Worm (Caenorhabditis elegans): ENCODE data around the gene pck-1.

ce11 chrIII:15224-15822 lies 50.7 kb downstream of the pck-1 start, which contains the start of gene H10E21.1:
- TF ChIP-seq unc-62 (GFP tag; optimal IDR thresholded peaks at IDR 0.05) (no peak), nhr-10 (tag; optimal IDR thresholded peaks at IDR 0.05) (no peak), unc-39 (tag; optimal IDR thresholded peaks at IDR 0.05) (no peak), snpc-4 (tag; optimal IDR thresholded peaks at IDR 0.05) (no peak), crh-2 (tag; optimal IDR thresholded peaks at IDR 0.05) (peak; percentile 60), nhr-77 (tag; optimal IDR thresholded peaks at IDR 0.05) (no peak), lin-39 (tag; optimal IDR thresholded peaks at IDR 0.05) (no peak), unc-55 (GFP tag; optimal IDR thresholded peaks at IDR 0.05) (no peak), nhr-11 (tag; optimal IDR thresholded peaks at IDR 0.05) (no peak), ztf-11 (tag; optimal IDR thresholded peaks at IDR 0.05) (no peak), ztf-4 (tag; optimal IDR thresholded peaks at IDR 0.05) (no peak), ZK546.5 (tag; optimal IDR thresholded peaks at IDR 0.05) (no peak), elt-1 (tag; optimal IDR thresholded peaks at IDR 0.05) (no peak), lsy-2 (tag; optimal IDR thresholded peaks at IDR 0.05) (no peak)

Data from whole organism, L2 larva.